Fruit fly (Drosophila melanogaster) whole organism, prepupa: ENCODE results near the gene PGRP-SA.

ENCODE experiments used
- CG10631 ChIP-seq: fragments of 200-800 bp; sonication (Bioruptor generic); optimal IDR thresholded peaks from 2 replicates; lab custom pipeline; 2016; ENCODE audit warnings: missing biosample characterization, missing genetic modification characterization
- CG15336 ChIP-seq: fragments of 200-800 bp; sonication (Bioruptor generic); IDR thresholded peaks from 2 replicates; pipeline ENCODE4 v1.3.6; 2022; ENCODE audit warnings: missing biosample characterization, missing genetic modification characterization
- CG4318 ChIP-seq: fragments of 200-800 bp; sonication (Bioruptor generic); optimal IDR thresholded peaks from 3 replicates; lab custom pipeline; 2017; ENCODE audit warnings: missing biosample characterization, mild to moderate bottlenecking, missing genetic modification characterization
- CG6854 ChIP-seq: fragments of 200-800 bp; sonication (Bioruptor generic); optimal IDR thresholded peaks from 2 replicates; lab custom pipeline; 2017; ENCODE audit warnings: missing biosample characterization, mild to moderate bottlenecking, missing genetic modification characterization
- Eip93F ChIP-seq: fragments of 200-800 bp; sonication (Bioruptor generic); optimal IDR thresholded peaks from 2 replicates; lab custom pipeline; 2016; ENCODE audit warnings: missing biosample characterization, mild to moderate bottlenecking, missing genetic modification characterization
- Lpt ChIP-seq: fragments of 200-800 bp; sonication (Bioruptor generic); optimal IDR thresholded peaks from 3 replicates; lab custom pipeline; 2016; ENCODE audit warnings: missing biosample characterization, missing genetic modification characterization
- OdsH ChIP-seq: fragments of 200-800 bp; sonication (Bioruptor generic); optimal IDR thresholded peaks from 3 replicates; lab custom pipeline; 2016; ENCODE audit warnings: missing biosample characterization, missing genetic modification characterization
- Sox15 ChIP-seq: fragments of 200-800 bp; sonication (Bioruptor generic); optimal IDR thresholded peaks from 3 replicates; lab custom pipeline; 2016; ENCODE audit warnings: missing biosample characterization, missing genetic modification characterization
- dac ChIP-seq: fragments of 200-800 bp; sonication (Bioruptor generic); optimal IDR thresholded peaks from 2 replicates; lab custom pipeline; 2017; ENCODE audit warnings: missing biosample characterization, mild to moderate bottlenecking, missing genetic modification characterization
- dsx ChIP-seq: fragments of 200-800 bp; optimal IDR thresholded peaks from 3 replicates; lab custom pipeline; 2019; ENCODE audit warnings: missing biosample characterization, mild to moderate bottlenecking, missing genetic modification characterization, moderate library complexity; ENCODE audit not compliant: poor library complexity, severe bottlenecking
- eg ChIP-seq: fragments of 200-800 bp; sonication (Bioruptor generic); IDR thresholded peaks from 3 replicates; pipeline ENCODE4 v1.3.6; 2022; ENCODE audit warnings: missing biosample characterization, missing genetic modification characterization
- fd85E ChIP-seq: fragments of 200-800 bp; sonication (Bioruptor generic); optimal IDR thresholded peaks from 3 replicates; lab custom pipeline; 2016; ENCODE audit warnings: missing biosample characterization, missing genetic modification characterization
- spab ChIP-seq: fragments of 200-800 bp; sonication (Bioruptor generic); optimal IDR thresholded peaks from 2 replicates; lab custom pipeline; 2017; ENCODE audit warnings: missing biosample characterization, mild to moderate bottlenecking, missing genetic modification characterization, missing genetic modification reagents
- ss ChIP-seq, 2 experiments: fragments of 200-800 bp; sonication (Bioruptor generic); optimal IDR thresholded peaks; 2 replicates in 1 of 2; 3 replicates in 1 of 2; lab custom pipeline; 2017 to 2018; ENCODE audit warnings: mild to moderate bottlenecking in 2 of 2, missing biosample characterization in 2 of 2, missing genetic modification characterization in 2 of 2, moderate library complexity in 1 of 2

- no peak for TF ChIP-seq Sox15 (GFP tag; lab: Kevin White, UChicago)
- TF ChIP-seq dac (GFP tag; lab: Kevin White, UChicago): no peak
- TF ChIP-seq CG10631 (GFP tag; lab: Kevin White, UChicago): no peak
- TF ChIP-seq fd85E: no peak
- no peak for TF ChIP-seq spab
- TF ChIP-seq ss (GFP tag; optimal IDR thresholded peaks at IDR 0.05; lab: Kevin White, UChicago): no peak
- TF ChIP-seq Eip93F (GFP tag; lab: Kevin White, UChicago): no peak
- no peak for TF ChIP-seq Lpt
- no peak for TF ChIP-seq CG4318 (GFP tag; lab: Kevin White, UChicago)
- no peak for TF ChIP-seq CG15336 (GFP tag; lab: Robert Waterston, UW)
- no peak for TF ChIP-seq CG6854 (GFP tag; lab: Kevin White, UChicago)
- no peak for TF ChIP-seq dsx
- no peak for TF ChIP-seq eg (GFP tag; lab: Robert Waterston, UW)
- no peak for TF ChIP-seq OdsH
Measured at dm6 chrX:11543318-11543717, 18.1 kb upstream of the PGRP-SA start.
